Fruit fly (Drosophila melanogaster) whole organism, embryonic: Measurements from ENCODE around the gene CG5445.
A peak's percentile ranks its signal among the peaks of the same experiment; 100 is the strongest.

ENCODE experiments used
- ATbp ChIP-seq: fragments of 200-800 bp; sonication (Bioruptor generic); optimal IDR thresholded peaks from 2 replicates; lab custom pipeline; 2017; ENCODE audit warnings: missing biosample characterization, mild to moderate bottlenecking, missing genetic modification characterization, missing genetic modification reagents
- B-H2 ChIP-seq: fragments of 200-800 bp; sonication (Bioruptor generic); optimal IDR thresholded peaks from 2 replicates; lab custom pipeline; 2018; ENCODE audit warnings: missing biosample characterization, mild to moderate bottlenecking, missing genetic modification characterization
- Blimp-1 ChIP-seq: fragments of 200-800 bp; sonication (Bioruptor generic); optimal IDR thresholded peaks from 3 replicates; lab custom pipeline; 2018; ENCODE audit warnings: missing biosample characterization, missing genetic modification characterization, mild to moderate bottlenecking, moderate library complexity, missing genetic modification reagents
- CG10321 ChIP-seq: fragments of 200-800 bp; sonication (Bioruptor generic); IDR thresholded peaks from 2 replicates; pipeline ENCODE4 v1.3.6; 2022; ENCODE audit warnings: missing biosample characterization, missing genetic modification characterization
- CG10565 ChIP-seq: fragments of 200-800 bp; sonication (Bioruptor generic); optimal IDR thresholded peaks from 3 replicates; lab custom pipeline; 2016; ENCODE audit warnings: missing biosample characterization, mild to moderate bottlenecking, missing genetic modification characterization
- CG1529 ChIP-seq: fragments of 200-800 bp; sonication (Bioruptor generic); optimal IDR thresholded peaks from 3 replicates; lab custom pipeline; 2018; ENCODE audit warnings: missing biosample characterization, missing genetic modification characterization
- CG16863 ChIP-seq: fragments of 200-800 bp; sonication (Bioruptor generic); optimal IDR thresholded peaks from 3 replicates; lab custom pipeline; 2016; ENCODE audit warnings: missing biosample characterization, missing genetic modification characterization
- CG18262 ChIP-seq: fragments of 200-800 bp; optimal IDR thresholded peaks from 3 replicates; lab custom pipeline; 2019; ENCODE audit warnings: missing biosample characterization, mild to moderate bottlenecking, missing genetic modification characterization, moderate library complexity
- CG2875 ChIP-seq: fragments of 200-800 bp; sonication (Bioruptor generic); optimal IDR thresholded peaks from 2 replicates; lab custom pipeline; 2017; ENCODE audit warnings: missing biosample characterization, mild to moderate bottlenecking, missing genetic modification characterization, missing genetic modification reagents
- CG3065 ChIP-seq: fragments of 200-800 bp; sonication (Bioruptor generic); optimal IDR thresholded peaks from 2 replicates; lab custom pipeline; 2016; ENCODE audit warnings: missing biosample characterization, missing genetic modification characterization
- CG3407 ChIP-seq: fragments of 200-800 bp; sonication (Bioruptor generic); optimal IDR thresholded peaks from 2 replicates; lab custom pipeline; 2018; ENCODE audit warnings: missing biosample characterization, mild to moderate bottlenecking, missing genetic modification characterization
- CG3847 ChIP-seq: fragments of 200-800 bp; sonication (Bioruptor generic); IDR thresholded peaks from 2 replicates; pipeline ENCODE4 v1.3.6; 2022; ENCODE audit warnings: missing biosample characterization, missing genetic modification characterization
- CG5953 ChIP-seq: fragments of 200-800 bp; sonication (Bioruptor generic); IDR thresholded peaks from 2 replicates; pipeline ENCODE4 v1.3.6; 2022; ENCODE audit warnings: missing biosample characterization, missing genetic modification characterization
- CG7271 ChIP-seq: fragments of 200-800 bp; sonication (Bioruptor generic); optimal IDR thresholded peaks from 2 replicates; lab custom pipeline; 2018; ENCODE audit warnings: missing biosample characterization, mild to moderate bottlenecking, missing genetic modification characterization, moderate library complexity
- CG8359 ChIP-seq: fragments of 200-800 bp; sonication (Bioruptor generic); optimal IDR thresholded peaks from 2 replicates; lab custom pipeline; 2017; ENCODE audit warnings: missing biosample characterization, mild to moderate bottlenecking, missing genetic modification characterization, borderline replicate concordance
- CG8388 ChIP-seq: fragments of 200-800 bp; sonication (Bioruptor generic); optimal IDR thresholded peaks from 2 replicates; lab custom pipeline; 2019; ENCODE audit warnings: missing biosample characterization, mild to moderate bottlenecking, missing genetic modification characterization, moderate library complexity
- Dll ChIP-seq: fragments of 200-800 bp; sonication (Bioruptor generic); IDR thresholded peaks from 4 replicates; pipeline ENCODE4 v1.3.6; 2022; ENCODE audit warnings: missing biosample characterization, missing genetic modification characterization; ENCODE audit not compliant: partially characterized antibody
- HLH3B ChIP-seq: fragments of 200-800 bp; sonication (Bioruptor generic); IDR thresholded peaks from 2 replicates; pipeline ENCODE4 v1.3.6; 2022; ENCODE audit warnings: missing biosample characterization, missing genetic modification characterization
- HLH4C ChIP-seq: fragments of 200-800 bp; sonication (Bioruptor generic); IDR thresholded peaks from 3 replicates; pipeline ENCODE4 v1.3.6; 2022; ENCODE audit warnings: missing biosample characterization, missing genetic modification characterization; ENCODE audit not compliant: partially characterized antibody
- HLHmδ ChIP-seq: fragments of 200-800 bp; sonication (Bioruptor generic); optimal IDR thresholded peaks from 2 replicates; lab custom pipeline; 2018; ENCODE audit warnings: missing biosample characterization, mild to moderate bottlenecking, missing genetic modification characterization, moderate library complexity
- Med ChIP-seq: fragments of 200-800 bp; sonication (Bioruptor generic); peaks from one replicate; lab custom pipeline; 2016; ENCODE audit warnings: missing biosample characterization, missing genetic modification characterization, mild to moderate bottlenecking, inconsistent platforms, moderate library complexity
- NC2β ChIP-seq: fragments of 200-800 bp; sonication (Bioruptor generic); optimal IDR thresholded peaks from 2 replicates; lab custom pipeline; 2016; ENCODE audit warnings: missing biosample characterization, missing genetic modification characterization
- NK7.1 ChIP-seq: fragments of 200-800 bp; sonication (Bioruptor generic); optimal IDR thresholded peaks from 3 replicates; lab custom pipeline; 2016; ENCODE audit warnings: missing biosample characterization, missing genetic modification characterization
- Oli ChIP-seq: fragments of 200-800 bp; sonication (Bioruptor generic); optimal IDR thresholded peaks from 2 replicates; lab custom pipeline; 2018; ENCODE audit warnings: missing biosample characterization, mild to moderate bottlenecking, missing genetic modification characterization, moderate library complexity
- Pdp1 ChIP-seq, 2 experiments: fragments of 200-800 bp; sonication (Bioruptor generic); optimal IDR thresholded peaks; 3 replicates each; lab custom pipeline; 2016; ENCODE audit warnings: missing biosample characterization in 2 of 2, missing genetic modification characterization in 2 of 2, mild to moderate bottlenecking in 1 of 2, moderate library complexity in 1 of 2
- Ptx1 ChIP-seq: fragments of 200-800 bp; sonication (Bioruptor generic); IDR thresholded peaks from 2 replicates; pipeline ENCODE4 v1.3.6; 2022; ENCODE audit warnings: missing biosample characterization, missing genetic modification characterization
- ap ChIP-seq: fragments of 200-800 bp; sonication (Bioruptor generic); IDR thresholded peaks from 2 replicates; pipeline ENCODE4 v1.3.6; 2022; ENCODE audit warnings: missing biosample characterization, missing genetic modification characterization
- ato ChIP-seq: fragments of 200-800 bp; sonication (Bioruptor generic); IDR thresholded peaks from 2 replicates; pipeline ENCODE4 v1.3.6; 2022; ENCODE audit warnings: missing biosample characterization, missing genetic modification characterization; ENCODE audit not compliant: partially characterized antibody
- cas ChIP-seq: fragments of 200-800 bp; sonication (Bioruptor generic); IDR thresholded peaks from 2 replicates; pipeline ENCODE4 v1.3.6; 2022; ENCODE audit warnings: missing biosample characterization, missing genetic modification characterization
- chif ChIP-seq, 2 experiments: fragments of 200-800 bp; sonication (Bioruptor generic); optimal IDR thresholded peaks; 3 replicates each; lab custom pipeline; 2016; ENCODE audit warnings: missing biosample characterization in 2 of 2, missing genetic modification characterization in 2 of 2
- esg ChIP-seq: fragments of 200-800 bp; sonication (Bioruptor generic); conservative IDR thresholded peaks from 2 replicates; pipeline ENCODE4 v1.3.6; 2022; ENCODE audit warnings: missing biosample characterization, missing genetic modification characterization
- ewg ChIP-seq: fragments of 200-800 bp; sonication (Bioruptor generic); optimal IDR thresholded peaks from 3 replicates; lab custom pipeline; 2017; ENCODE audit warnings: mild to moderate bottlenecking, missing biosample characterization, missing genetic modification reagents, missing genetic modification characterization
- gce ChIP-seq: fragments of 200-800 bp; sonication (Bioruptor generic); IDR thresholded peaks from 3 replicates; pipeline ENCODE4 v1.3.6; 2022; ENCODE audit warnings: missing biosample characterization, missing genetic modification characterization
- gsb-n ChIP-seq: fragments of 200-800 bp; sonication (Bioruptor generic); optimal IDR thresholded peaks from 3 replicates; lab custom pipeline; 2018; ENCODE audit warnings: missing biosample characterization, mild to moderate bottlenecking, missing genetic modification characterization
- ken ChIP-seq: fragments of 200-800 bp; sonication (Bioruptor generic); IDR thresholded peaks from 3 replicates; pipeline ENCODE4 v1.3.6; 2022; ENCODE audit warnings: missing biosample characterization, missing genetic modification characterization
- lmd ChIP-seq: fragments of 200-800 bp; sonication (Bioruptor generic); IDR thresholded peaks from 2 replicates; pipeline ENCODE4 v1.3.6; 2022; ENCODE audit warnings: missing biosample characterization, missing genetic modification characterization
- repo ChIP-seq: fragments of 200-800 bp; sonication (Bioruptor generic); optimal IDR thresholded peaks from 2 replicates; lab custom pipeline; 2016; ENCODE audit warnings: missing biosample characterization, missing genetic modification characterization
- ro ChIP-seq: fragments of 200-800 bp; sonication (Bioruptor generic); IDR thresholded peaks from 2 replicates; pipeline ENCODE4 v1.3.6; 2022; ENCODE audit warnings: missing biosample characterization, missing genetic modification characterization
- sc ChIP-seq, 3 experiments: fragments of >200 bp in 2 of 3; fragments of 200-800 bp in 1 of 3; sonication (Bioruptor generic) in 1 of 3; optimal IDR thresholded peaks; 2 replicates in 2 of 3; 3 replicates in 1 of 3; lab custom pipeline; 2017; ENCODE audit warnings: mild to moderate bottlenecking in 1 of 3, missing biosample characterization in 1 of 3, missing genetic modification characterization in 1 of 3, missing genetic modification reagents in 1 of 3
- scrt ChIP-seq: fragments of 200-800 bp; sonication (Bioruptor generic); optimal IDR thresholded peaks from 2 replicates; lab custom pipeline; 2018; ENCODE audit warnings: missing biosample characterization, mild to moderate bottlenecking, missing genetic modification characterization, moderate library complexity
- sisA ChIP-seq: fragments of 200-800 bp; sonication (Bioruptor generic); IDR thresholded peaks from 2 replicates; pipeline ENCODE4 v1.3.6; 2022; ENCODE audit warnings: missing biosample characterization, missing genetic modification characterization
- sr ChIP-seq: fragments of 200-800 bp; sonication (Bioruptor generic); IDR thresholded peaks from 3 replicates; pipeline ENCODE4 v1.3.6; 2022; ENCODE audit warnings: missing biosample characterization, missing genetic modification characterization
- stwl ChIP-seq: fragments of 200-800 bp; sonication (Bioruptor generic); optimal IDR thresholded peaks from 3 replicates; lab custom pipeline; 2018; ENCODE audit warnings: missing biosample characterization, mild to moderate bottlenecking, missing genetic modification characterization, moderate library complexity
- tio ChIP-seq: fragments of 200-800 bp; sonication (Bioruptor generic); optimal IDR thresholded peaks from 2 replicates; lab custom pipeline; 2017; ENCODE audit warnings: missing biosample characterization, missing genetic modification characterization, inconsistent platforms
- wek ChIP-seq: fragments of 200-800 bp; sonication (Bioruptor generic); optimal IDR thresholded peaks from 3 replicates; lab custom pipeline; 2018; ENCODE audit warnings: missing biosample characterization, mild to moderate bottlenecking, missing genetic modification characterization, moderate library complexity
- zen ChIP-seq: fragments of 200-800 bp; sonication (Bioruptor generic); optimal IDR thresholded peaks from 3 replicates; lab custom pipeline; 2018; ENCODE audit warnings: missing biosample characterization, mild to moderate bottlenecking, missing genetic modification characterization, moderate library complexity
- zfh1 ChIP-seq: fragments of 200-800 bp; sonication (Bioruptor generic); IDR thresholded peaks from 3 replicates; pipeline ENCODE4 v1.3.6; 2022; ENCODE audit warnings: missing biosample characterization, missing genetic modification characterization

The CG5445 gene

DNA sequence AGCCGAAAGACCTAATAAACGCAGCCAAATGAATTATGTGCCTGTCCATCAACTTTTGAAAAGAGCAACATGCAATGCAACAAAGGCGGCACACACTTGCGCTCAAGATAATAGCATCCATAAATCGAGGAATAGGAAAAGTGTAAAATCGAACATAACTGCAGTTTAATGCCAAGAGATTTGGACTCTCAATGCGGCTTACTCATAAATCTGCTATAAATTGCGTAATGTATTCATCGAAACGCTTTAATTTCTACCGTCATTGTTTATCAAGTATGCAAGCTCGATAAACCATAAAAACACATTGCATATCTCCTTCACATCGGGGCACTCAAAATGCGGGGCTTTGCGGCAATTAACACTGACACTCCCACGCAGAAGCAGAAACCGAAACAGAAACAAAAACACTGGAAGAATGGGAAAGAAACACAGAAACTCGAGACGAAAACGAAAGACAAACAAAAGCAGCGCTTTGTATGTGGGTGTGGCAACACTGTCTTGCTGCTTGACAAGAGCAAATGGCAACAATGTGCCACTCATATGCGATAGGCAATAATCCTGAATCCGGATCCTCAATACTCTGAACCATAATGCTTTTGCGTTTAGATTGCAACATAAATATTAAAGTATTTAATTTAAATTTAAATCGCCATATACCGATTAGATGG is 15.8 kb downstream of the CG5445 start (continued):
- TF ChIP-seq CG10565 (GFP tag; lab: Kevin White, UChicago), result no peak
- peak in 1 of 2 experiments; percentile 25 for TF ChIP-seq chif (GFP tag; optimal IDR thresholded peaks at IDR 0.05; lab: Kevin White, UChicago)
- no peak for TF ChIP-seq HLH4C
- TF ChIP-seq B-H2 (GFP tag; lab: Kevin White, UChicago), result no peak
- TF ChIP-seq Ptx1 (GFP tag; lab: Robert Waterston, UW), result peak; percentile 54
- peak; percentile 8 for TF ChIP-seq gsb-n
- 0 out of 3 replicates have a peak, but pooled peaks have one; percentile 15 for TF ChIP-seq sr (GFP tag; lab: Robert Waterston, UW)
- TF ChIP-seq HLH3B, result 0 out of 2 replicates have a peak, but pooled peaks have one; percentile 27
- TF ChIP-seq Med (GFP tag; lab: Kevin White, UChicago), result peak; percentile 72
- 0 out of 3 replicates have a peak, but pooled peaks have one; percentile 31 for TF ChIP-seq gce (GFP tag; lab: Robert Waterston, UW)
- TF ChIP-seq esg, result peak; percentile 26; the same call in 1 of the 2 replicates
- TF ChIP-seq ewg (GFP tag; lab: Kevin White, UChicago), result peak; percentile 9
- no peak for TF ChIP-seq NK7.1 (GFP tag; lab: Kevin White, UChicago)
- no peak for TF ChIP-seq CG8359 (GFP tag; lab: Kevin White, UChicago)
- peak; percentile 7 for TF ChIP-seq CG18262 (tag; lab: Kevin White, UChicago)
- TF ChIP-seq ATbp (GFP tag; lab: Kevin White, UChicago), result peak; percentile 41
- TF ChIP-seq CG3847 (GFP tag; lab: Robert Waterston, UW), result no peak
- peak; percentile 51 for TF ChIP-seq CG3407 (GFP tag; lab: Kevin White, UChicago)
- no peak for TF ChIP-seq CG10321 (GFP tag; lab: Robert Waterston, UW)
- TF ChIP-seq Oli (tag; lab: Kevin White, UChicago), result peak; percentile 51
- peak; percentile 6; the same call in 1 of the 2 replicates for TF ChIP-seq lmd (GFP tag; lab: Robert Waterston, UW)
- peak; percentile 3 for TF ChIP-seq CG2875 (GFP tag; lab: Kevin White, UChicago)
- 0 out of 2 replicates have a peak, but pooled peaks have one; percentile 17 for TF ChIP-seq sisA (GFP tag; lab: Robert Waterston, UW)
- TF ChIP-seq Dll (GFP tag; lab: Robert Waterston, UW), result 0 out of 4 replicates have a peak, but pooled peaks have one; percentile 18
- no peak for TF ChIP-seq sc (optimal IDR thresholded peaks at IDR 0.05; lab: Kevin White, UChicago)
- TF ChIP-seq sc (GFP tag; optimal IDR thresholded peaks at IDR 0.05; lab: Kevin White, UChicago), result peak; percentile 10
- peak; percentile 25 for TF ChIP-seq CG1529 (GFP tag; lab: Kevin White, UChicago)
- no peak for TF ChIP-seq ro (GFP tag; lab: Robert Waterston, UW)
- peak; percentile 2 for TF ChIP-seq CG8388 (GFP tag; lab: Kevin White, UChicago)
- peak; percentile 45; the same call in 1 of the 3 replicates for TF ChIP-seq ken
- TF ChIP-seq Pdp1 (GFP tag; optimal IDR thresholded peaks at IDR 0.05; lab: Kevin White, UChicago), result peak in 1 of 2 experiments; percentile 30
- TF ChIP-seq wek (GFP tag; lab: Kevin White, UChicago), result peak; percentile 19
- TF ChIP-seq HLHmδ (GFP tag; lab: Kevin White, UChicago), result no peak
- peak; percentile 3 for TF ChIP-seq NC2β (GFP tag; lab: Kevin White, UChicago)
- peak; percentile 42 for TF ChIP-seq Blimp-1 (GFP tag; lab: Kevin White, UChicago)
- TF ChIP-seq tio, result peak; percentile 20
- no peak for TF ChIP-seq scrt (GFP tag; lab: Kevin White, UChicago)
- TF ChIP-seq zen, result no peak
- TF ChIP-seq ap, result no peak
- TF ChIP-seq CG5953 (GFP tag; lab: Robert Waterston, UW), result 0 out of 2 replicates have a peak, but pooled peaks have one; percentile 9
- TF ChIP-seq CG16863 (GFP tag; lab: Kevin White, UChicago), result peak; percentile 12
- no peak for TF ChIP-seq CG7271 (tag; lab: Kevin White, UChicago)
- no peak for TF ChIP-seq CG3065 (GFP tag; lab: Kevin White, UChicago)
- peak; percentile 13 for TF ChIP-seq repo (GFP tag; lab: Kevin White, UChicago)
- no peak for TF ChIP-seq ato (GFP tag; lab: Robert Waterston, UW)
- no peak for TF ChIP-seq cas
- TF ChIP-seq zfh1, result peak; percentile 58; the same call in 2 of the 3 replicates
- TF ChIP-seq stwl (tag; lab: Kevin White, UChicago), result peak; percentile 99
